Worm (Caenorhabditis elegans) whole organism, early embryonic: ENCODE results near the gene F19B10.4.

Experiments
- B0310.2 ChIP-seq: sonication (generic microtip); optimal IDR thresholded peaks from 2 replicates; lab custom pipeline; 2016; ENCODE audit warnings: mild to moderate bottlenecking, missing genetic modification characterization, missing compliant biosample characterization
- aly-1 ChIP-seq: sonication (generic microtip); optimal IDR thresholded peaks from 2 replicates; lab custom pipeline; 2016; ENCODE audit warnings: missing genetic modification characterization, missing compliant biosample characterization
- ama-1 ChIP-seq: fragments of 150-350 bp; optimal IDR thresholded peaks from 2 replicates; lab custom pipeline; 2014
- ceh-13 ChIP-seq: fragments of 200-800 bp; sonication (Bioruptor generic); optimal IDR thresholded peaks from 2 replicates; lab custom pipeline; 2018; ENCODE audit warnings: mild to moderate bottlenecking, missing genetic modification characterization, missing compliant biosample characterization
- ceh-36 ChIP-seq: sonication (generic microtip); optimal IDR thresholded peaks from 2 replicates; lab custom pipeline; 2016; ENCODE audit warnings: missing genetic modification characterization, inconsistent platforms, missing compliant biosample characterization
- hmbx-1 ChIP-seq: sonication (generic microtip); optimal IDR thresholded peaks from 2 replicates; lab custom pipeline; 2016; ENCODE audit warnings: mild to moderate bottlenecking, missing genetic modification characterization, missing compliant biosample characterization
- pes-1 ChIP-seq: fragments of 200-800 bp; sonication (Bioruptor generic); IDR thresholded peaks from 2 replicates; pipeline ENCODE4 v1.3.6; 2022; ENCODE audit warnings: missing genetic modification reagents, missing genetic modification characterization, missing compliant biosample characterization
- tra-4 ChIP-seq: sonication (generic microtip); optimal IDR thresholded peaks from 2 replicates; lab custom pipeline; 2017; ENCODE audit warnings: missing genetic modification characterization, missing compliant biosample characterization

DNA sequence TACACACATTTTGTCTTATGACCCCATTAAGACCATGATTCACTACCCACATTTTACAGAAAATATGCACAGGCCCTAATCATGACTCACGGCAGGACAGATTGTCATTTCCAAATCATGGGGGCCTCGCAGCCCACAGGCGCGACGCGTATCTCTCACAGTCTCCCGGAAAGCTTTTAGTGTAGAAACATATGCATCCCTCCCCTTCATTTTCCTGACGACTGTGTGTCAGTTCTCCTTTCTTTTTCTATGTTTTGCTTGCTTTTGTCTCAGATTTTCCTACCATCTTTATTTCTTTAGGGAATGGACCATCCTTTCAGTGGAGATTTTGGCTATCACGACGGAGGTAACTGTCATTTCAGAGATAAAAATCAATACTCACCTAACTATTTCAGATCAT is 18.7 kb upstream of the F19B10.4 start, which contains the start of gene M151.1:
- TF ChIP-seq B0310.2, result no peak
- TF ChIP-seq hmbx-1 (tag; lab: Kevin White, UChicago), result no peak
- no peak for TF ChIP-seq ama-1 (lab: Kevin White, UChicago)
- no peak for TF ChIP-seq ceh-13 (GFP tag; lab: Kevin White, UChicago)
- no peak for TF ChIP-seq aly-1
- no peak for TF ChIP-seq ceh-36 (tag; lab: Kevin White, UChicago)
- TF ChIP-seq pes-1 (GFP tag; lab: Robert Waterston, UW), result no peak
- TF ChIP-seq tra-4, result no peak
